Fruit fly (Drosophila melanogaster) whole organism, embryonic: ENCODE data around the gene mirr.
A peak's percentile ranks its signal among the peaks of the same experiment; 100 is the strongest.

Experiments used
- BtbVII ChIP-seq: fragments of 200-800 bp; sonication (Bioruptor generic); optimal IDR thresholded peaks from 3 replicates; lab custom pipeline; 2017; ENCODE audit warnings: missing biosample characterization, mild to moderate bottlenecking, missing genetic modification characterization
- CG11398 ChIP-seq: fragments of 200-800 bp; sonication (Bioruptor generic); optimal IDR thresholded peaks from 2 replicates; lab custom pipeline; 2016; ENCODE audit warnings: missing biosample characterization, missing genetic modification characterization
- CG12104 ChIP-seq: fragments of 200-800 bp; sonication (Bioruptor generic); optimal IDR thresholded peaks from 3 replicates; lab custom pipeline; 2016; ENCODE audit warnings: missing biosample characterization, missing genetic modification characterization
- CG12219 ChIP-seq: fragments of 200-800 bp; sonication (Bioruptor generic); optimal IDR thresholded peaks from 3 replicates; lab custom pipeline; 2018; ENCODE audit warnings: missing biosample characterization, mild to moderate bottlenecking, missing genetic modification characterization
- CG13424 ChIP-seq: fragments of 200-800 bp; sonication (Bioruptor generic); optimal IDR thresholded peaks from 2 replicates; lab custom pipeline; 2019; ENCODE audit warnings: missing biosample characterization, mild to moderate bottlenecking, missing genetic modification characterization, moderate library complexity
- CG13775 ChIP-seq: fragments of 200-800 bp; sonication (Bioruptor generic); optimal IDR thresholded peaks from 3 replicates; lab custom pipeline; 2017; ENCODE audit warnings: missing biosample characterization, mild to moderate bottlenecking, missing genetic modification characterization
- CG13894 ChIP-seq: fragments of 200-800 bp; sonication (Bioruptor generic); optimal IDR thresholded peaks from 3 replicates; lab custom pipeline; 2018; ENCODE audit warnings: missing biosample characterization, mild to moderate bottlenecking, missing genetic modification characterization, moderate library complexity
- CG17328 ChIP-seq: fragments of 200-800 bp; sonication (Bioruptor generic); IDR thresholded peaks from 2 replicates; pipeline ENCODE4 v1.3.6; 2022; ENCODE audit warnings: missing biosample characterization, missing genetic modification characterization
- CG2116 ChIP-seq: fragments of 200-800 bp; sonication (Bioruptor generic); optimal IDR thresholded peaks from 3 replicates; lab custom pipeline; 2018; ENCODE audit warnings: missing biosample characterization, mild to moderate bottlenecking, missing genetic modification characterization
- CG2678 ChIP-seq: fragments of 200-800 bp; sonication (Bioruptor generic); optimal IDR thresholded peaks from 3 replicates; lab custom pipeline; 2019; ENCODE audit warnings: missing biosample characterization, mild to moderate bottlenecking, missing genetic modification characterization, moderate library complexity
- CG3065 ChIP-seq: fragments of 200-800 bp; sonication (Bioruptor generic); optimal IDR thresholded peaks from 2 replicates; lab custom pipeline; 2016; ENCODE audit warnings: missing biosample characterization, missing genetic modification characterization
- CG33557 ChIP-seq: fragments of 200-800 bp; sonication (Bioruptor generic); optimal IDR thresholded peaks from 2 replicates; lab custom pipeline; 2019; ENCODE audit warnings: missing biosample characterization, mild to moderate bottlenecking, missing genetic modification characterization, moderate library complexity
- CG34376 ChIP-seq: fragments of 200-800 bp; sonication (Bioruptor generic); optimal IDR thresholded peaks from 2 replicates; lab custom pipeline; 2018; ENCODE audit warnings: missing biosample characterization, mild to moderate bottlenecking, missing genetic modification characterization
- CG5245 ChIP-seq: fragments of 200-800 bp; sonication (Bioruptor generic); optimal IDR thresholded peaks from 3 replicates; lab custom pipeline; 2016; ENCODE audit warnings: missing biosample characterization, missing genetic modification characterization
- CG6254 ChIP-seq: fragments of 200-800 bp; sonication (Bioruptor generic); optimal IDR thresholded peaks from 3 replicates; lab custom pipeline; 2017; ENCODE audit warnings: mild to moderate bottlenecking, missing biosample characterization, missing genetic modification reagents, missing genetic modification characterization
- CG6654 ChIP-seq: fragments of 200-800 bp; sonication (Bioruptor generic); optimal IDR thresholded peaks from 2 replicates; lab custom pipeline; 2017; ENCODE audit warnings: missing biosample characterization, mild to moderate bottlenecking, missing genetic modification characterization
- CG6689 ChIP-seq: fragments of 200-800 bp; sonication (Bioruptor generic); IDR thresholded peaks from 2 replicates; pipeline ENCODE4 v1.3.6; 2022; ENCODE audit warnings: missing biosample characterization, missing genetic modification characterization
- CG6813 ChIP-seq: fragments of 200-800 bp; sonication (Bioruptor generic); optimal IDR thresholded peaks from 2 replicates; lab custom pipeline; 2017; ENCODE audit warnings: missing biosample characterization, missing genetic modification characterization, mild to moderate bottlenecking, moderate library complexity, missing genetic modification reagents
- CG7357 ChIP-seq: fragments of 200-800 bp; sonication (Bioruptor generic); IDR thresholded peaks from 3 replicates; pipeline ENCODE4 v1.3.6; 2022; ENCODE audit warnings: missing biosample characterization, missing genetic modification characterization
- CG7745 ChIP-seq: fragments of 200-800 bp; sonication (Bioruptor generic); optimal IDR thresholded peaks from 2 replicates; lab custom pipeline; 2018; ENCODE audit warnings: missing biosample characterization, mild to moderate bottlenecking, missing genetic modification characterization, moderate library complexity
- CG7987 ChIP-seq: fragments of 200-800 bp; sonication (Bioruptor generic); optimal IDR thresholded peaks from 2 replicates; lab custom pipeline; 2018; ENCODE audit warnings: missing biosample characterization, mild to moderate bottlenecking, missing genetic modification characterization, moderate library complexity
- CG9609 ChIP-seq: fragments of 200-800 bp; sonication (Bioruptor generic); optimal IDR thresholded peaks from 3 replicates; lab custom pipeline; 2016; ENCODE audit warnings: missing biosample characterization, missing genetic modification characterization
- CoRest ChIP-seq: fragments of 200-800 bp; sonication (Bioruptor generic); optimal IDR thresholded peaks from 3 replicates; lab custom pipeline; 2018; ENCODE audit warnings: missing biosample characterization, mild to moderate bottlenecking, missing genetic modification characterization, moderate library complexity
- D ChIP-seq, 2 experiments: fragments of 200-800 bp in 1 of 2; fragments of >200 bp in 1 of 2; sonication (Bioruptor generic) in 1 of 2; optimal IDR thresholded peaks; 2 replicates in 1 of 2; 3 replicates in 1 of 2; lab custom pipeline; 2017; ENCODE audit warnings: mild to moderate bottlenecking in 1 of 2, missing biosample characterization in 1 of 2, missing genetic modification characterization in 1 of 2, missing genetic modification reagents in 1 of 2
- E2f1 ChIP-seq: fragments of 200-800 bp; sonication (Bioruptor generic); IDR thresholded peaks from 2 replicates; pipeline ENCODE4 v1.3.6; 2022; ENCODE audit warnings: missing biosample characterization, missing genetic modification characterization
- HLH3B ChIP-seq: fragments of 200-800 bp; sonication (Bioruptor generic); IDR thresholded peaks from 2 replicates; pipeline ENCODE4 v1.3.6; 2022; ENCODE audit warnings: missing biosample characterization, missing genetic modification characterization
- Hey ChIP-seq: fragments of 200-800 bp; sonication (Bioruptor generic); optimal IDR thresholded peaks from 3 replicates; lab custom pipeline; 2018; ENCODE audit warnings: missing biosample characterization, mild to moderate bottlenecking, missing genetic modification characterization
- Jarid2 ChIP-seq: fragments of 200-800 bp; sonication (Bioruptor generic); optimal IDR thresholded peaks from 3 replicates; lab custom pipeline; 2017; ENCODE audit warnings: mild to moderate bottlenecking, missing biosample characterization, missing genetic modification reagents, missing genetic modification characterization
- NFAT ChIP-seq: fragments of 200-800 bp; sonication (Bioruptor generic); IDR thresholded peaks from 2 replicates; pipeline ENCODE4 v1.3.6; 2022; ENCODE audit warnings: missing biosample characterization, missing genetic modification characterization
- Nf-YA ChIP-seq: fragments of 200-800 bp; sonication (Bioruptor generic); IDR thresholded peaks from 2 replicates; pipeline ENCODE4 v1.3.6; 2022; ENCODE audit warnings: missing biosample characterization, missing genetic modification characterization
- NfI ChIP-seq: fragments of 200-800 bp; sonication (Bioruptor generic); optimal IDR thresholded peaks from 3 replicates; lab custom pipeline; 2018; ENCODE audit warnings: missing biosample characterization, mild to moderate bottlenecking, missing genetic modification characterization, moderate library complexity
- Rx ChIP-seq: fragments of 200-800 bp; sonication (Bioruptor generic); IDR thresholded peaks from 2 replicates; pipeline ENCODE4 v1.3.6; 2022; ENCODE audit warnings: missing biosample characterization, missing genetic modification characterization
- Side ChIP-seq: fragments of 200-800 bp; sonication (Bioruptor generic); optimal IDR thresholded peaks from 2 replicates; lab custom pipeline; 2016; ENCODE audit warnings: missing biosample characterization, missing genetic modification characterization
- YL-1 ChIP-seq: fragments of 200-800 bp; sonication (Bioruptor generic); optimal IDR thresholded peaks from 3 replicates; lab custom pipeline; 2017; ENCODE audit warnings: missing biosample characterization, mild to moderate bottlenecking, missing genetic modification characterization
- ara ChIP-seq: fragments of 200-800 bp; sonication (Bioruptor generic); IDR thresholded peaks from 2 replicates; pipeline ENCODE4 v1.3.6; 2022; ENCODE audit warnings: missing biosample characterization, missing genetic modification characterization
- bcd ChIP-seq: fragments of 200-800 bp; sonication (Bioruptor generic); optimal IDR thresholded peaks from 2 replicates; lab custom pipeline; 2017; ENCODE audit warnings: missing biosample characterization, mild to moderate bottlenecking, missing genetic modification characterization
- caup ChIP-seq: fragments of 200-800 bp; sonication (Bioruptor generic); optimal IDR thresholded peaks from 3 replicates; lab custom pipeline; 2017; ENCODE audit warnings: missing biosample characterization, mild to moderate bottlenecking, missing genetic modification characterization, moderate library complexity; ENCODE audit not compliant: severe bottlenecking
- chm ChIP-seq: fragments of 200-800 bp; sonication (Bioruptor generic); IDR thresholded peaks from 2 replicates; pipeline ENCODE4 v1.3.6; 2022; ENCODE audit warnings: missing biosample characterization, missing genetic modification characterization
- en ChIP-seq: fragments of 200-800 bp; sonication (Bioruptor generic); optimal IDR thresholded peaks from 2 replicates; lab custom pipeline; 2016; ENCODE audit warnings: missing biosample characterization, missing genetic modification characterization
- gce ChIP-seq: fragments of 200-800 bp; sonication (Bioruptor generic); IDR thresholded peaks from 3 replicates; pipeline ENCODE4 v1.3.6; 2022; ENCODE audit warnings: missing biosample characterization, missing genetic modification characterization
- insv ChIP-seq, 2 experiments: fragments of 200-800 bp; sonication (Bioruptor generic); optimal IDR thresholded peaks; 3 replicates each; lab custom pipeline; 2016 to 2018; ENCODE audit warnings: missing biosample characterization in 2 of 2, missing genetic modification characterization in 2 of 2
- mirr ChIP-seq: fragments of 200-800 bp; sonication (Bioruptor generic); optimal IDR thresholded peaks from 3 replicates; lab custom pipeline; 2018; ENCODE audit warnings: missing biosample characterization, mild to moderate bottlenecking, missing genetic modification characterization
- mld ChIP-seq: fragments of 200-800 bp; sonication (Bioruptor generic); IDR thresholded peaks from 3 replicates; pipeline ENCODE4 v1.3.6; 2022; ENCODE audit warnings: missing biosample characterization, missing genetic modification characterization; ENCODE audit not compliant: partially characterized antibody
- sens ChIP-seq: fragments of 200-800 bp; sonication (Bioruptor generic); peaks from one replicate; lab custom pipeline; 2016; ENCODE audit warnings: missing biosample characterization, missing genetic modification characterization
- so ChIP-seq: fragments of 200-800 bp; sonication (Bioruptor generic); IDR thresholded peaks from 3 replicates; pipeline ENCODE4 v1.3.6; 2022; ENCODE audit warnings: missing biosample characterization, missing genetic modification characterization
- sqz ChIP-seq: fragments of 200-800 bp; sonication (Bioruptor generic); optimal IDR thresholded peaks from 3 replicates; lab custom pipeline; 2018; ENCODE audit warnings: missing biosample characterization, mild to moderate bottlenecking, missing genetic modification characterization
- tio ChIP-seq: fragments of 200-800 bp; sonication (Bioruptor generic); optimal IDR thresholded peaks from 2 replicates; lab custom pipeline; 2017; ENCODE audit warnings: missing biosample characterization, missing genetic modification characterization, inconsistent platforms
- unpg ChIP-seq: fragments of 200-800 bp; sonication (Bioruptor generic); optimal IDR thresholded peaks from 3 replicates; lab custom pipeline; 2018; ENCODE audit warnings: missing biosample characterization, mild to moderate bottlenecking, missing genetic modification characterization, moderate library complexity
- vvl ChIP-seq: fragments of 200-800 bp; sonication (Bioruptor generic); IDR thresholded peaks from 2 replicates; pipeline ENCODE4 v1.3.6; 2022; ENCODE audit warnings: missing biosample characterization, missing genetic modification characterization

mirr gene

DNA sequence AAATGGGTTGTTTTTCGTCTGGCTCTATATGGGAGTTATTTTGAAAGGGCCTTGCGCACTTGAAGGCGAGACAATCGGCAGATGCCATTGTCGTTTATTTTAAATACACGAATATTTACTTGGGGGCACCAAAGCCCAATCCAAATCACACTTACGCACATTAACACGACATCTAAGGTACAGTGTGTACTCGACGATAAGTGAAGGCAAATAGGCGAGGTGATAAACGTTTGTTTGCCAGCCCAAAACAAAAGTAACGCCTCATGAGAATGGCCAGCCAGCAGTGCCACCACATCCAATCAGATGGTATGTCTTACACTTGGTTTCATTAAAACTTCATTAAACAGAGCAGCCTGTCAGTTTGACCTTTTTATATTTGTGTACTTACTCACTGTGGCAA lies 8.7 kb upstream of the mirr start (continued):
- TF ChIP-seq gce, result 0 out of 3 replicates have a peak, but pooled peaks have one; percentile 48
- TF ChIP-seq CG2678 (tag; lab: Kevin White, UChicago), result peak; percentile 60
- peak; percentile 26 for TF ChIP-seq caup (GFP tag; lab: Kevin White, UChicago)
- 0 out of 3 replicates have a peak, but pooled peaks have one; percentile 13 for TF ChIP-seq CG7357 (GFP tag; lab: Robert Waterston, UW)
- TF ChIP-seq CG6689 (GFP tag; lab: Robert Waterston, UW), result peak; percentile 50
- peak in 1 of 2 experiments; percentile 58 for TF ChIP-seq insv (GFP tag; optimal IDR thresholded peaks at IDR 0.05; lab: Kevin White, UChicago)
- peak; percentile 36; the same call in 1 of the 2 replicates for TF ChIP-seq CG17328 (GFP tag; lab: Robert Waterston, UW)
- no peak for TF ChIP-seq CG34376 (GFP tag; lab: Kevin White, UChicago)
- no peak for TF ChIP-seq NfI (GFP tag; lab: Kevin White, UChicago)
- 0 out of 2 replicates have a peak, but pooled peaks have one; percentile 12 for TF ChIP-seq Nf-YA (GFP tag; lab: Robert Waterston, UW)
- TF ChIP-seq NFAT (GFP tag; lab: Robert Waterston, UW), result 0 out of 2 replicates have a peak, but pooled peaks have one; percentile 20
- TF ChIP-seq CG13424 (tag; lab: Kevin White, UChicago), result peak; percentile 33
- peak; percentile 37 for TF ChIP-seq CG12219 (GFP tag; lab: Kevin White, UChicago)
- TF ChIP-seq CG2116 (GFP tag; lab: Kevin White, UChicago), result peak; percentile 35
- peak; percentile 71 for TF ChIP-seq Side (GFP tag; lab: Kevin White, UChicago)
- TF ChIP-seq CG13894 (tag; lab: Kevin White, UChicago), result no peak
- 0 out of 3 replicates have a peak, but pooled peaks have one; percentile 36 for TF ChIP-seq so
- peak; percentile 64; the same call in 1 of the 2 replicates for TF ChIP-seq vvl (GFP tag; lab: Robert Waterston, UW)
- TF ChIP-seq sens (GFP tag; lab: Kevin White, UChicago), result peak; percentile 93
- peak; percentile 10 for TF ChIP-seq CG3065 (GFP tag; lab: Kevin White, UChicago)
- peak; percentile 8 for TF ChIP-seq CG12104 (GFP tag; lab: Kevin White, UChicago)
- TF ChIP-seq CG7987 (GFP tag; lab: Kevin White, UChicago), result peak; percentile 50
- TF ChIP-seq CG11398 (GFP tag; lab: Kevin White, UChicago), result peak; percentile 52
- peak; percentile 16 for TF ChIP-seq CG9609 (GFP tag; lab: Kevin White, UChicago)
- TF ChIP-seq Rx, result no peak
- peak; percentile 81 for TF ChIP-seq CG33557
- TF ChIP-seq HLH3B, result peak; percentile 62; the same call in 1 of the 2 replicates
- TF ChIP-seq chm (GFP tag; lab: Robert Waterston, UW), result peak; percentile 70; the same call in 1 of the 2 replicates
- TF ChIP-seq unpg (GFP tag; lab: Kevin White, UChicago), result peak; percentile 60
- TF ChIP-seq D (optimal IDR thresholded peaks at IDR 0.05; lab: Kevin White, UChicago), result no peak
- TF ChIP-seq D (GFP tag; optimal IDR thresholded peaks at IDR 0.05; lab: Kevin White, UChicago), result peak; percentile 58
- TF ChIP-seq ara (GFP tag; lab: Robert Waterston, UW), result peak; percentile 74
- TF ChIP-seq CG6654, result peak; percentile 1
- TF ChIP-seq CG6254 (GFP tag; lab: Kevin White, UChicago), result peak; percentile 57
- TF ChIP-seq en (GFP tag; lab: Kevin White, UChicago), result peak; percentile 53
- peak; percentile 73 for TF ChIP-seq CG7745 (tag; lab: Kevin White, UChicago)
- TF ChIP-seq CG13775 (GFP tag; lab: Kevin White, UChicago), result no peak
- peak; percentile 25 for TF ChIP-seq Jarid2 (GFP tag; lab: Kevin White, UChicago)
- peak; percentile 36; the same call in 1 of the 2 replicates for TF ChIP-seq E2f1 (GFP tag; lab: Robert Waterston, UW)
- peak; percentile 32 for TF ChIP-seq CoRest (tag; lab: Kevin White, UChicago)
- no peak for TF ChIP-seq Hey (tag; lab: Kevin White, UChicago)
- TF ChIP-seq tio (GFP tag; lab: Kevin White, UChicago), result no peak
- TF ChIP-seq CG5245 (GFP tag; lab: Kevin White, UChicago), result no peak
- TF ChIP-seq mirr (GFP tag; lab: Kevin White, UChicago), result peak; percentile 90
- TF ChIP-seq bcd, result peak; percentile 18
- TF ChIP-seq mld (GFP tag; lab: Robert Waterston, UW), result no peak
- peak; percentile 75 for TF ChIP-seq CG6813
- peak; percentile 0 for TF ChIP-seq sqz (GFP tag; lab: Kevin White, UChicago)
- TF ChIP-seq BtbVII (GFP tag; lab: Kevin White, UChicago), result peak; percentile 32
- TF ChIP-seq YL-1 (GFP tag; lab: Kevin White, UChicago), result no peak
